Worm (Caenorhabditis elegans): ENCODE results near the gene R05D3.12.
A peak's percentile ranks its signal among the peaks of the same experiment; 100 is the strongest.

The R05D3.12 gene

DNA sequence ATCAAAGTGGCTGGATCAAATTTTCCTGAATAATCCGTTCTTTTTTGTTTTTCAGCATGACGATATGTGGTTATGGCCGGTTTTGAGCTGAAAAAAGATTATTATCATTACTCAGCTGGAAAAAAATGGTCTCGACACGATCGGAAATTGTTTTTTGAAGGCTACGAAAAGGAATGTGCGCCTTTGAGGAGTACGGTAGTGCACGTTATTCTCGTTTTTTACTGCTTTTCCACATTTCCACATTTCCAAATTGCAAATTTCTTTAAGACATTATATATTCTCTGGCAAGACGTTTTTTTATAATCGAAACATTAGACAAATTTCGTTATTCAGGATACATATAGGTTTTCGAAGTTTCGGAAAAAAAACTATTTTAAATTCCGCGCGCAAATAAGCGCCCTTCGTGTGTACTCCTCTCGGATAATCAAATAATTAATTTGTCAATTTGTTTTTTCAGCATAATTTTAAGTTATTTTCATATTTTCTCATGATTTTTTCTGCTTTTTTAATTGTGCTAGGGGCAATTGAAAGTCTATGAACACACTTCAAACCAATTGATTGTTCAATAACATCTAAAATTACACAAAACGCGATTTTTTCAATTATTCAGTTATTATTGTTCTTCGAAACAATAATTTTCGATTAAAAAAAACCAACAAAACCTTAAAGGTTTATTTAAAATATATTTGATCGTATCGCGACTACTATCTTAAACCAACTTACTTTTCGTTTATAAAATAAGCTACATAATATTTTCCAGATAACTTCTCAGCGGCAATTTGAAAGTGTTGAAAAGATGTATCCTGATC is 17.3 kb upstream of the R05D3.12 start, which contains the start of gene R05D3.3:
R05D3.3 (plus strand) TSS at position 759 of the 809 bp plus-strand sequence.
- TF ChIP-seq nhr-12 (tag; optimal IDR thresholded peaks at IDR 0.05) = no peak
- TF ChIP-seq nhr-6 (tag; optimal IDR thresholded peaks at IDR 0.05) = no peak
- TF ChIP-seq elt-1 (tag; optimal IDR thresholded peaks at IDR 0.05) = no peak
- no peak for TF ChIP-seq peb-1 (tag; optimal IDR thresholded peaks at IDR 0.05)
- no peak for TF ChIP-seq ceh-82 (tag; optimal IDR thresholded peaks at IDR 0.05)
- TF ChIP-seq lin-39 (tag; optimal IDR thresholded peaks at IDR 0.05) = no peak

DNA sequence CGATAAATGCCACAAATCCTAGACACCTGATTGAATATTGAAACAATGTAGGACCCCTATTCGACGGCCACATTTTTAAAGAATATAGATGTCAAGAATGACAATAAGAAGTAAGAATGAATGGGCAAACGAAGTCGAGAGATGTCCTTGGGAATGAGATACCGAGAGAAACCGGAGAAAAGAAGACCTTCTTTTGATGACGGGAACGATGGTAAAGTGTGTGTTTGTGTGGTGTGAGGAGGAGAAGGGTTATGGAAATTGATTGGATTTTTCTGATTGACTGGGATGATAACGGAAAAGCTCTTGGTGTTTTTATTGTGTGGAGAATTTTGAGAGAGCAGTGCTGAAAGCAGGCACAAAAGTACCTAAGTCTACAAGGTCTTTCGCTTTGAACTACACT is 12.1 kb upstream of the R05D3.12 start, which contains the start of gene R05D3.9:
R05D3.9 (minus strand) TSS at position 101 of the 400 bp plus-strand sequence.
- TF ChIP-seq crh-2 (tag; optimal IDR thresholded peaks at IDR 0.05) (no peak), unc-39 (tag; optimal IDR thresholded peaks at IDR 0.05) (no peak), lin-11 (tag; optimal IDR thresholded peaks at IDR 0.05) (no peak), unc-62 (GFP tag; optimal IDR thresholded peaks at IDR 0.05) (no peak), peb-1 (tag; optimal IDR thresholded peaks at IDR 0.05) (no peak), nhr-237 (tag; optimal IDR thresholded peaks at IDR 0.05) (no peak)

DNA sequence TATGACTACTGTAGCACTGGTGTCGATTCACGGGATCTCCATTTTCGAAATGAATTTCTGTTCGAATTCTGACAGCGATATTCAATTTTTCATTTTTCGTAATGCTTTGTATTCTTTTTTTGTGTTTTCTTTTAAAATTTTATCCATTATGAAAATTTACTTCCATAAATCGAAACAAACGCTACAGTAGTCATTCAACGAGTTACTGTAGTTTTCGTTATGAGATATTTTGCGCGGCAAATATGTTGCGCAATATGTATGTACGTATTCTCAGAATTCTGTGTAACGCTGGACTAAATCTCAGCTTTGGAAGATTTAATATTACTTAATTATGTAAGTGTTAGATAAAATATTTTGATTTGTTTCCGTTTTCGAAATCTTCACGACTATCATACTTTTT is 11.6 kb upstream of the R05D3.12 start:
- TF ChIP-seq mab-5 (tag; optimal IDR thresholded peaks at IDR 0.05) = no peak
- no peak for TF ChIP-seq nhr-237 (tag; optimal IDR thresholded peaks at IDR 0.05)
- no peak for TF ChIP-seq unc-55 (GFP tag; optimal IDR thresholded peaks at IDR 0.05)
- TF ChIP-seq zag-1 (tag; optimal IDR thresholded peaks at IDR 0.05) = no peak
- TF ChIP-seq elt-1 (tag; optimal IDR thresholded peaks at IDR 0.05) = no peak
- no peak for TF ChIP-seq egl-27 (tag; optimal IDR thresholded peaks at IDR 0.05)
- no peak for TF ChIP-seq R02D3.7 (tag; optimal IDR thresholded peaks at IDR 0.05)
- TF ChIP-seq aly-2 (tag; optimal IDR thresholded peaks at IDR 0.05) = no peak
- TF ChIP-seq ZK546.5 (tag; optimal IDR thresholded peaks at IDR 0.05) = no peak
- TF ChIP-seq nhr-10 (tag; optimal IDR thresholded peaks at IDR 0.05) = no peak
- TF ChIP-seq sma-3 (GFP tag; optimal IDR thresholded peaks at IDR 0.05) = no peak
- TF ChIP-seq C34F6.9 (tag; optimal IDR thresholded peaks at IDR 0.05) = no peak
- no peak for TF ChIP-seq gmeb-1 (tag; optimal IDR thresholded peaks at IDR 0.05)
- TF ChIP-seq nhr-129 (tag; optimal IDR thresholded peaks at IDR 0.05) = no peak
- no peak for TF ChIP-seq ztf-4 (tag; optimal IDR thresholded peaks at IDR 0.05)

DNA sequence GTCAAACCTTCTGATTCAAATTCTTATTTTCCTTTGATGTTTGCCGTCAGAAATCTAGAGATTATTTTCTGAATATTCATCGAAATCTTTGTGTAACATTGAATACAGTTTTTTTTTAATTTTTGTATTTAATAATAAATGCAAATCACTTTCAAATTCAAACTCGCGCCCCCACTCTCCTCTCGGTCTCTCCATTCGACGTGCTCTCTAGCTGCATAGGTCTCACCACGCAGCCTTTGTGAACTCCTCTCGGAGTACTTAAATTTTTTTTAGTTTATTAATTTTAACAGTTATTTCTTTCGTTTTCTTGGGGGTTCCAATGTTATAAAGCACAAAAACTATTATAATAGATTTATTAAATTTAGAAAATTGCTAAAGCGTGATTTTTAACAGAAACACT is 10.6 kb upstream of the R05D3.12 start:
- TF ChIP-seq ama-1 (optimal IDR thresholded peaks at IDR 0.05) (no peak), unc-55 (GFP tag; optimal IDR thresholded peaks at IDR 0.05) (peak; percentile 16)

DNA sequence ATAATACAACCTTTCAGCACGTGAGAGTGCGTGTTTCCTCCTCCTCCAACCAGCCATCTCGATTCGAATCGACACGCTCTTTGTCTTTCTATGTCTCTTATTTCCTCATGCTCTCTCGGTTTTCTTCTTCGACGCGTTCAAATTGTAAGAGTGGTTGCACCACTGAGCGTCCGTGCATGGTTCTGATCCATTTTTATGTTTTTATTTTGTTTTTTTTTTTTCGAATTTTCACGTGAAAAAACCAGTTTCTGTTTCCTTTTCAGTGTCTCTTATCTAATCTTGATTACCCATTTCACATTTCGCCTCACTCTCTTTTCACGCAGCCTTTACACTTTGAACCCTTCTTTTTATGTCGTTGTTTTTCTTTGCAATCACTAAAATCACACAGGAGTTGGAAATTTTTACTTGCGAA is 9.9 kb upstream of the R05D3.12 start:
- TF ChIP-seq unc-55 (GFP tag; optimal IDR thresholded peaks at IDR 0.05) (peak; percentile 2), sma-3 (GFP tag; optimal IDR thresholded peaks at IDR 0.05) (peak; percentile 2), F13H6.1 (tag; optimal IDR thresholded peaks at IDR 0.05) (peak; percentile 54), nhr-21 (tag; optimal IDR thresholded peaks at IDR 0.05) (peak; percentile 53), nhr-129 (tag; optimal IDR thresholded peaks at IDR 0.05) (peak; percentile 50), mdl-1 (tag; optimal IDR thresholded peaks at IDR 0.05) (peak in 1 of 2 experiments; percentile 17), nhr-77 (tag; optimal IDR thresholded peaks at IDR 0.05) (no peak), crh-2 (tag; optimal IDR thresholded peaks at IDR 0.05) (peak; percentile 39), ceh-82 (tag; optimal IDR thresholded peaks at IDR 0.05) (no peak), R02D3.7 (tag; optimal IDR thresholded peaks at IDR 0.05) (no peak), blmp-1 (tag; optimal IDR thresholded peaks at IDR 0.05; ENCODE audit: insufficient read depth) (peak; percentile 52), ZK546.5 (tag; optimal IDR thresholded peaks at IDR 0.05) (no peak), ztf-1 (GFP tag; conservative IDR thresholded peaks at IDR 0.05) (no peak), zag-1 (tag; optimal IDR thresholded peaks at IDR 0.05) (no peak), nhr-11 (tag; optimal IDR thresholded peaks at IDR 0.05) (no peak), C34F6.9 (tag; optimal IDR thresholded peaks at IDR 0.05) (peak; percentile 68), dmd-4 (tag; optimal IDR thresholded peaks at IDR 0.05) (no peak), lin-39 (tag; optimal IDR thresholded peaks at IDR 0.05) (no peak), nhr-25 (tag; optimal IDR thresholded peaks at IDR 0.05) (peak; percentile 53), unc-62 (GFP tag; optimal IDR thresholded peaks at IDR 0.05) (no peak), elt-3 (tag; optimal IDR thresholded peaks at IDR 0.05) (no peak), nhr-6 (tag; optimal IDR thresholded peaks at IDR 0.05) (no peak), alr-1 (tag; optimal IDR thresholded peaks at IDR 0.05) (no peak), ztf-4 (tag; optimal IDR thresholded peaks at IDR 0.05) (no peak), fos-1 (tag; optimal IDR thresholded peaks at IDR 0.05) (peak; percentile 46), lin-11 (tag; optimal IDR thresholded peaks at IDR 0.05) (no peak), peb-1 (tag; optimal IDR thresholded peaks at IDR 0.05) (no peak), Y55F3AM.14 (GFP tag; optimal IDR thresholded peaks at IDR 0.05) (peak; percentile 39), mbf-1 (tag; optimal IDR thresholded peaks at IDR 0.05) (no peak), lsy-2 (tag; optimal IDR thresholded peaks at IDR 0.05) (peak in 1 of 2 experiments; percentile 63), mab-5 (tag; optimal IDR thresholded peaks at IDR 0.05) (no peak)

Measured in whole organism, L2 larva.